Fruit fly (Drosophila melanogaster) Kc167 (cell line): ENCODE results near the gene Agpat3.

Experiments used
- Myc ChIP-seq: fragments of >200 bp; optimal IDR thresholded peaks from 2 replicates; lab custom pipeline; 2017; ENCODE audit warnings: missing external identifiers
- h ChIP-seq: fragments of >200 bp; optimal IDR thresholded peaks from 3 replicates; lab custom pipeline; 2018; ENCODE audit warnings: missing external identifiers
- insv ChIP-seq: fragments of >200 bp; optimal IDR thresholded peaks from 3 replicates; lab custom pipeline; 2018; ENCODE audit warnings: missing external identifiers
- psq ChIP-seq: fragments of >200 bp; optimal IDR thresholded peaks from 2 replicates; lab custom pipeline; 2017; ENCODE audit warnings: missing external identifiers
- ttk ChIP-seq: sonication (Bioruptor generic); optimal IDR thresholded peaks from 2 replicates; lab custom pipeline; 2017; ENCODE audit warnings: missing external identifiers

dm6 chr3L:16431056-16431455, 45.3 kb upstream of the Agpat3 start:
- no peak for TF ChIP-seq insv
- TF ChIP-seq psq (lab: Kevin White, UChicago), result no peak
- no peak for TF ChIP-seq h (lab: Kevin White, UChicago)
- TF ChIP-seq ttk, result no peak
- TF ChIP-seq Myc (lab: Kevin White, UChicago), result no peak
